Worm (Caenorhabditis elegans) whole organism, early embryonic: ENCODE data around the gene ceh-37.

ENCODE experiments used
- B0310.2 ChIP-seq: sonication (generic microtip); optimal IDR thresholded peaks from 2 replicates; lab custom pipeline; 2016; ENCODE audit warnings: mild to moderate bottlenecking, missing genetic modification characterization, missing compliant biosample characterization
- F13C5.2 ChIP-seq: sonication (generic microtip); optimal IDR thresholded peaks from 2 replicates; lab custom pipeline; 2017; ENCODE audit warnings: mild to moderate bottlenecking, missing genetic modification characterization, inconsistent platforms, missing compliant biosample characterization
- aly-1 ChIP-seq: sonication (generic microtip); optimal IDR thresholded peaks from 2 replicates; lab custom pipeline; 2016; ENCODE audit warnings: missing genetic modification characterization, missing compliant biosample characterization
- ama-1 ChIP-seq: fragments of 150-350 bp; optimal IDR thresholded peaks from 2 replicates; lab custom pipeline; 2014
- ceh-13 ChIP-seq: fragments of 200-800 bp; sonication (Bioruptor generic); optimal IDR thresholded peaks from 2 replicates; lab custom pipeline; 2018; ENCODE audit warnings: mild to moderate bottlenecking, missing genetic modification characterization, missing compliant biosample characterization
- ceh-36 ChIP-seq: sonication (generic microtip); optimal IDR thresholded peaks from 2 replicates; lab custom pipeline; 2016; ENCODE audit warnings: missing genetic modification characterization, inconsistent platforms, missing compliant biosample characterization
- ets-7 ChIP-seq: sonication (generic microtip); optimal IDR thresholded peaks from 2 replicates; lab custom pipeline; 2016; ENCODE audit warnings: missing genotype, missing genetic modification characterization, missing compliant biosample characterization
- flt-1 ChIP-seq: fragments of 200-800 bp; sonication (Bioruptor generic); IDR thresholded peaks from 2 replicates; pipeline ENCODE4 v1.3.6; 2022; ENCODE audit warnings: missing genetic modification characterization, missing compliant biosample characterization
- hmbx-1 ChIP-seq: sonication (generic microtip); optimal IDR thresholded peaks from 2 replicates; lab custom pipeline; 2016; ENCODE audit warnings: mild to moderate bottlenecking, missing genetic modification characterization, missing compliant biosample characterization
- hmg-4 ChIP-seq: fragments of 200-800 bp; sonication (Bioruptor generic); optimal IDR thresholded peaks from 2 replicates; lab custom pipeline; 2018; ENCODE audit warnings: mild to moderate bottlenecking, missing genetic modification characterization, missing compliant biosample characterization
- hnd-1 ChIP-seq: sonication (generic microtip); optimal IDR thresholded peaks from 2 replicates; lab custom pipeline; 2016; ENCODE audit warnings: missing genetic modification characterization, missing compliant biosample characterization
- pes-1 ChIP-seq: fragments of 200-800 bp; sonication (Bioruptor generic); IDR thresholded peaks from 2 replicates; pipeline ENCODE4 v1.3.6; 2022; ENCODE audit warnings: missing genetic modification reagents, missing genetic modification characterization, missing compliant biosample characterization
- scrt-1 ChIP-seq: fragments of 200-800 bp; sonication (Bioruptor generic); IDR thresholded peaks from 2 replicates; pipeline ENCODE4 v1.3.6; 2022; ENCODE audit warnings: missing genetic modification characterization, missing compliant biosample characterization
- sea-1 ChIP-seq: fragments of 200-800 bp; sonication (Bioruptor generic); conservative IDR thresholded peaks from 2 replicates; pipeline ENCODE4 v1.3.6; 2022; ENCODE audit warnings: missing genetic modification characterization, missing compliant biosample characterization
- tbx-11 ChIP-seq: fragments of 200-800 bp; sonication (Bioruptor generic); IDR thresholded peaks from 2 replicates; pipeline ENCODE4 v1.3.6; 2022; ENCODE audit warnings: missing genetic modification characterization, missing compliant biosample characterization
- tbx-37 ChIP-seq: fragments of 200-800 bp; sonication (Bioruptor generic); conservative IDR thresholded peaks from 2 replicates; pipeline ENCODE4 v1.3.6; 2022; ENCODE audit warnings: missing genetic modification reagents, missing genetic modification characterization, missing compliant biosample characterization
- tra-4 ChIP-seq: sonication (generic microtip); optimal IDR thresholded peaks from 2 replicates; lab custom pipeline; 2017; ENCODE audit warnings: missing genetic modification characterization, missing compliant biosample characterization

Gene ceh-37

ce11 chrX:14244493-14244892 is 36.7 kb upstream of the ceh-37 start:
- no peak for TF ChIP-seq tbx-37 (GFP tag; lab: Robert Waterston, UW)
- TF ChIP-seq aly-1: no peak
- TF ChIP-seq hnd-1 (tag; lab: Kevin White, UChicago): no peak
- no peak for TF ChIP-seq sea-1 (GFP tag; lab: Robert Waterston, UW)
- TF ChIP-seq hmg-4 (GFP tag; lab: Kevin White, UChicago): no peak
- no peak for TF ChIP-seq ama-1 (lab: Kevin White, UChicago)
- no peak for TF ChIP-seq ceh-13 (GFP tag; lab: Kevin White, UChicago)
- no peak for TF ChIP-seq scrt-1 (GFP tag; lab: Robert Waterston, UW)
- no peak for TF ChIP-seq flt-1
- no peak for TF ChIP-seq tra-4 (tag; lab: Kevin White, UChicago)
- no peak for TF ChIP-seq B0310.2 (tag; lab: Kevin White, UChicago)
- TF ChIP-seq F13C5.2 (tag; lab: Kevin White, UChicago): no peak
- no peak for TF ChIP-seq tbx-11 (GFP tag; lab: Robert Waterston, UW)
- TF ChIP-seq hmbx-1: no peak
- TF ChIP-seq pes-1: no peak
- TF ChIP-seq ets-7 (tag; lab: Kevin White, UChicago): no peak
- no peak for TF ChIP-seq ceh-36 (tag; lab: Kevin White, UChicago)

ce11 chrX:14243345-14243961 is 35.7 kb upstream of the ceh-37 start, which contains the start of gene K04C1.3:
Gene K04C1.3 (minus strand): TSS chrX:14243395.
- TF ChIP-seq tra-4 (tag; lab: Kevin White, UChicago) (no peak), hmg-4 (GFP tag; lab: Kevin White, UChicago) (no peak), ama-1 (lab: Kevin White, UChicago) (no peak), aly-1 (no peak), hmbx-1 (no peak), sea-1 (GFP tag; lab: Robert Waterston, UW) (no peak), ceh-13 (GFP tag; lab: Kevin White, UChicago) (no peak)

DNA sequence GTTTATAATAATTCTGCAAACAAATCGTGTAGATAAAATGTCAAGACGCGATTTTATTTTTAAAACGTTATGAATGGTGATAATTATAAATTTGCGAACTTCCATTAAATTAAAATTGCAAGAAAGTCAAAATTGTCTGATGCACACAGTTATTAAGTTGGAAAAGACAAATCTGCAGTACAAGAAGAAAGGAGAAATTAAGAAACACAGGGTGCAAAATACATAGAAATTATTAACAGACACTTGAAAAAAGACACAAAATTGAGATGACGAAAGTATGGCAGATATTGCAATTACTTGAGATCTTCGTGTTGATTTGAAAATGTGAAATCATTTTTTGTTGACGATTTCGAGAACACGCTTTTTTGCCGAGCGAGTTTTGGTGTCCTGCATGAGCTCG is 33.7 kb upstream of the ceh-37 start:
- TF ChIP-seq tbx-11 (GFP tag; lab: Robert Waterston, UW): no peak
- no peak for TF ChIP-seq scrt-1 (GFP tag; lab: Robert Waterston, UW)
- no peak for TF ChIP-seq F13C5.2 (tag; lab: Kevin White, UChicago)
- TF ChIP-seq hmg-4 (GFP tag; lab: Kevin White, UChicago): no peak
- TF ChIP-seq ets-7 (tag; lab: Kevin White, UChicago): no peak
- no peak for TF ChIP-seq sea-1 (GFP tag; lab: Robert Waterston, UW)
- TF ChIP-seq tbx-37 (GFP tag; lab: Robert Waterston, UW): no peak
- no peak for TF ChIP-seq aly-1

- no peak for TF ChIP-seq ets-7 (tag; lab: Kevin White, UChicago)
- TF ChIP-seq pes-1: no peak
- no peak for TF ChIP-seq tbx-37 (GFP tag; lab: Robert Waterston, UW)
- no peak for TF ChIP-seq sea-1 (GFP tag; lab: Robert Waterston, UW)
- no peak for TF ChIP-seq hnd-1 (tag; lab: Kevin White, UChicago)
- TF ChIP-seq flt-1: no peak
- TF ChIP-seq scrt-1 (GFP tag; lab: Robert Waterston, UW): no peak
- TF ChIP-seq hmg-4 (GFP tag; lab: Kevin White, UChicago): no peak
- TF ChIP-seq ceh-13 (GFP tag; lab: Kevin White, UChicago): no peak
- no peak for TF ChIP-seq tbx-11 (GFP tag; lab: Robert Waterston, UW)
- no peak for TF ChIP-seq ceh-36 (tag; lab: Kevin White, UChicago)
- no peak for TF ChIP-seq B0310.2 (tag; lab: Kevin White, UChicago)
- no peak for TF ChIP-seq tra-4 (tag; lab: Kevin White, UChicago)
- no peak for TF ChIP-seq ama-1 (lab: Kevin White, UChicago)
Observed at ce11 chrX:14240205-14240604, 32.4 kb upstream of the ceh-37 start.

ce11 chrX:14238291-14238758 is 30.5 kb upstream of the ceh-37 start, which contains the start of gene K04C1.2:
Gene K04C1.2 (plus strand): TSS chrX:14238708.
- TF ChIP-seq pes-1 (no peak), B0310.2 (tag; lab: Kevin White, UChicago) (no peak), ceh-36 (tag; lab: Kevin White, UChicago) (no peak), tbx-37 (GFP tag; lab: Robert Waterston, UW) (no peak), F13C5.2 (tag; lab: Kevin White, UChicago) (no peak), hnd-1 (tag; lab: Kevin White, UChicago) (no peak), sea-1 (GFP tag; lab: Robert Waterston, UW) (no peak), hmg-4 (GFP tag; lab: Kevin White, UChicago) (no peak), aly-1 (no peak), hmbx-1 (no peak), flt-1 (no peak), scrt-1 (GFP tag; lab: Robert Waterston, UW) (no peak), ceh-13 (GFP tag; lab: Kevin White, UChicago) (no peak), tbx-11 (GFP tag; lab: Robert Waterston, UW) (no peak), tra-4 (tag; lab: Kevin White, UChicago) (no peak), ama-1 (lab: Kevin White, UChicago) (no peak), ets-7 (tag; lab: Kevin White, UChicago) (no peak)

ce11 chrX:14236121-14236824 is 28.5 kb upstream of the ceh-37 start:
- no peak for TF ChIP-seq tra-4 (tag; lab: Kevin White, UChicago)
- TF ChIP-seq scrt-1 (GFP tag; lab: Robert Waterston, UW): no peak
- no peak for TF ChIP-seq ets-7 (tag; lab: Kevin White, UChicago)
- no peak for TF ChIP-seq ceh-36 (tag; lab: Kevin White, UChicago)
- TF ChIP-seq hmg-4 (GFP tag; lab: Kevin White, UChicago): no peak
- no peak for TF ChIP-seq tbx-11 (GFP tag; lab: Robert Waterston, UW)
- no peak for TF ChIP-seq aly-1
- no peak for TF ChIP-seq pes-1
- TF ChIP-seq hmbx-1: no peak
- TF ChIP-seq F13C5.2 (tag; lab: Kevin White, UChicago): no peak
- TF ChIP-seq hnd-1 (tag; lab: Kevin White, UChicago): no peak
- no peak for TF ChIP-seq sea-1 (GFP tag; lab: Robert Waterston, UW)
- no peak for TF ChIP-seq tbx-37 (GFP tag; lab: Robert Waterston, UW)
- TF ChIP-seq ama-1 (lab: Kevin White, UChicago): no peak
- TF ChIP-seq flt-1: no peak
- TF ChIP-seq B0310.2 (tag; lab: Kevin White, UChicago): no peak
